Worm (Caenorhabditis elegans): Measurements from ENCODE around the gene deg-1.

The deg-1 gene

ce11 chrX:7814747-7815146, 61.9 kb downstream of the deg-1 start (continued):
- no peak for TF ChIP-seq rbr-2 (tag; optimal IDR thresholded peaks at IDR 0.05)
- TF ChIP-seq daf-12 (tag; optimal IDR thresholded peaks at IDR 0.05) = no peak
- TF ChIP-seq madf-5 (GFP tag; IDR thresholded peaks at IDR 0.05) = no peak

ce11 chrX:7815230-7815629, 62.4 kb downstream of the deg-1 start:
- TF ChIP-seq hlh-11 (tag; optimal IDR thresholded peaks at IDR 0.05) (no peak), aha-1 (tag) (peak; percentile 65)

- TF ChIP-seq ceh-44 (GFP tag; IDR thresholded peaks at IDR 0.05) (no peak), zfp-3 (GFP tag; conservative IDR thresholded peaks at IDR 0.05) (no peak), nhr-41 (GFP tag; IDR thresholded peaks at IDR 0.05) (no peak), zag-1 (tag; optimal IDR thresholded peaks at IDR 0.05) (no peak), F37D6.2 (tag; optimal IDR thresholded peaks at IDR 0.05) (no peak)
Measured at ce11 chrX:7816434-7816974, 63.6 kb downstream of the deg-1 start, which contains the start of the genes sek-1 and R03G5.6. Gene sek-1, plus strand, starts transcription at chrX:7816734. Gene R03G5.6, minus strand, starts transcription at chrX:7816924.

ce11 chrX:7817555-7817954, 64.7 kb downstream of the deg-1 start:
- TF ChIP-seq unc-62 (GFP tag; optimal IDR thresholded peaks at IDR 0.05 in 1 of 2) (peak in 1 of 2 experiments; percentile 75), unc-62 (tag; optimal IDR thresholded peaks at IDR 0.05) (no peak), aha-1 (tag) (peak; percentile 91), lir-3 (tag; optimal IDR thresholded peaks at IDR 0.05) (no peak)

- TF ChIP-seq F37D6.2 (tag; optimal IDR thresholded peaks at IDR 0.05) = peak; percentile 90
- TF ChIP-seq vab-7 (GFP tag; IDR thresholded peaks at IDR 0.05) = peak; percentile 45; the same call in 1 of the 2 replicates
- TF ChIP-seq hlh-11 (tag; optimal IDR thresholded peaks at IDR 0.05) = peak; percentile 98
- peak in 1 of 2 experiments; percentile 100 for TF ChIP-seq unc-62 (GFP tag; optimal IDR thresholded peaks at IDR 0.05 in 1 of 2)
- no peak for TF ChIP-seq unc-62 (tag; optimal IDR thresholded peaks at IDR 0.05)
- TF ChIP-seq egl-27 (tag; optimal IDR thresholded peaks at IDR 0.05) = no peak
- peak; percentile 78 for TF ChIP-seq nhr-102 (tag; optimal IDR thresholded peaks at IDR 0.05)
- 0 out of 2 replicates have a peak, but pooled peaks have one; percentile 48 for TF ChIP-seq zfp-3 (GFP tag; conservative IDR thresholded peaks at IDR 0.05)
- TF ChIP-seq Y75B8A.6 (GFP tag; IDR thresholded peaks at IDR 0.05) = 0 out of 2 replicates have a peak, but pooled peaks have one; percentile 54
- peak; percentile 62 for TF ChIP-seq arid-1 (GFP tag; conservative IDR thresholded peaks at IDR 0.05)
- peak; percentile 89 for TF ChIP-seq lin-13 (GFP tag; optimal IDR thresholded peaks at IDR 0.05)
- TF ChIP-seq lin-1 (GFP tag; IDR thresholded peaks at IDR 0.05) = peak; percentile 58; the same call in 1 of the 2 replicates
- no peak for TF ChIP-seq F26F4.8 (GFP tag; conservative IDR thresholded peaks at IDR 0.05)
- peak; percentile 98 for TF ChIP-seq mxl-3 (GFP tag; optimal IDR thresholded peaks at IDR 0.05)
- peak; percentile 65; the same call in 1 of the 2 replicates for TF ChIP-seq lim-7 (GFP tag; IDR thresholded peaks at IDR 0.05)
- no peak for TF ChIP-seq lin-15B (tag; optimal IDR thresholded peaks at IDR 0.05)
- no peak for TF ChIP-seq Y105C5A.15 (GFP tag; IDR thresholded peaks at IDR 0.05)
- no peak for TF ChIP-seq daf-19 (GFP tag; conservative IDR thresholded peaks at IDR 0.05)
- TF ChIP-seq aha-1 (tag) = peak; percentile 100
- TF ChIP-seq T20F7.1 (GFP tag; optimal IDR thresholded peaks at IDR 0.05) = peak; percentile 84
- peak; percentile 40 for TF ChIP-seq spr-3 (GFP tag; optimal IDR thresholded peaks at IDR 0.05)
- peak; percentile 81 for TF ChIP-seq mes-2 (tag; optimal IDR thresholded peaks at IDR 0.05; ENCODE audit: poor library complexity, severe bottlenecking)
- peak; percentile 36 for TF ChIP-seq ceh-32 (tag; optimal IDR thresholded peaks at IDR 0.05; ENCODE audit: poor library complexity)
- TF ChIP-seq cey-2 (tag; optimal IDR thresholded peaks at IDR 0.05; ENCODE audit: borderline replicate concordance, insufficient read depth) = no peak
- TF ChIP-seq T26A8.4 (GFP tag; IDR thresholded peaks at IDR 0.05) = peak; percentile 89
- TF ChIP-seq nhr-6 (tag; optimal IDR thresholded peaks at IDR 0.05) = peak; percentile 87
- peak; percentile 87 for TF ChIP-seq egl-43 (GFP tag; IDR thresholded peaks at IDR 0.05)
- TF ChIP-seq nhr-237 (tag; optimal IDR thresholded peaks at IDR 0.05) = peak; percentile 66
- no peak for TF ChIP-seq Y48G9A.11 (GFP tag; IDR thresholded peaks at IDR 0.05)
- TF ChIP-seq ztf-7 (tag; optimal IDR thresholded peaks at IDR 0.05) = peak; percentile 97
- peak; percentile 67 for TF ChIP-seq dpl-1 (GFP tag; optimal IDR thresholded peaks at IDR 0.05)
- TF ChIP-seq attf-4 (tag; optimal IDR thresholded peaks at IDR 0.05) = no peak
- peak; percentile 83; the same call in 1 of the 2 replicates for TF ChIP-seq nhr-42 (GFP tag; IDR thresholded peaks at IDR 0.05)
- no peak for TF ChIP-seq tag-97 (GFP tag; IDR thresholded peaks at IDR 0.05)
Measured at ce11 chrX:7823108-7823704, 70.3 kb downstream of the deg-1 start, which contains the start of gene eef-1A.2. Gene eef-1A.2, plus strand, starts transcription at chrX:7823654.
